Worm (Caenorhabditis elegans) whole organism, mixed stage, embryonic: ENCODE results near the gene twk-33.

ENCODE experiments used
- elt-1 ChIP-seq: sonication (generic microtip); optimal IDR thresholded peaks from 2 replicates; lab custom pipeline; 2017; ENCODE audit warnings: missing genetic modification characterization, mild to moderate bottlenecking, missing compliant biosample characterization, antibody characterized with exemption, moderate library complexity, borderline replicate concordance; ENCODE audit not compliant: insufficient read depth
- elt-3 ChIP-seq: fragments of 150-350 bp; optimal IDR thresholded peaks from 2 replicates; lab custom pipeline; 2014; ENCODE audit warnings: missing biosample characterization, missing genetic modification characterization
- flh-1 ChIP-seq: fragments of 200-800 bp; sonication (Bioruptor generic); optimal IDR thresholded peaks from 2 replicates; lab custom pipeline; 2018; ENCODE audit warnings: mild to moderate bottlenecking, missing genetic modification characterization, moderate library complexity, missing compliant biosample characterization
- mab-5 ChIP-seq: fragments of 150-350 bp; optimal IDR thresholded peaks from 2 replicates; lab custom pipeline; 2014; ENCODE audit warnings: missing biosample characterization, missing genetic modification characterization
- mls-2 ChIP-seq: sonication (generic microtip); optimal IDR thresholded peaks from 2 replicates; lab custom pipeline; 2016; ENCODE audit warnings: mild to moderate bottlenecking, missing genetic modification characterization, moderate library complexity, missing compliant biosample characterization
- nhr-237 ChIP-seq: fragments of 150-350 bp; optimal IDR thresholded peaks from 2 replicates; lab custom pipeline; 2014; ENCODE audit warnings: missing biosample characterization, missing genetic modification characterization
- nhr-28 ChIP-seq: fragments of 150-350 bp; optimal IDR thresholded peaks from 2 replicates; lab custom pipeline; 2014; ENCODE audit warnings: missing biosample characterization, missing genetic modification characterization
- snpc-4 ChIP-seq: fragments of 150-350 bp; optimal IDR thresholded peaks from 2 replicates; lab custom pipeline; 2014; ENCODE audit warnings: missing biosample characterization, missing genetic modification characterization
- unc-62 ChIP-seq: fragments of 150-350 bp; optimal IDR thresholded peaks from 2 replicates; lab custom pipeline; 2014; ENCODE audit warnings: missing biosample characterization, missing genetic modification reagents, missing genetic modification characterization

DNA sequence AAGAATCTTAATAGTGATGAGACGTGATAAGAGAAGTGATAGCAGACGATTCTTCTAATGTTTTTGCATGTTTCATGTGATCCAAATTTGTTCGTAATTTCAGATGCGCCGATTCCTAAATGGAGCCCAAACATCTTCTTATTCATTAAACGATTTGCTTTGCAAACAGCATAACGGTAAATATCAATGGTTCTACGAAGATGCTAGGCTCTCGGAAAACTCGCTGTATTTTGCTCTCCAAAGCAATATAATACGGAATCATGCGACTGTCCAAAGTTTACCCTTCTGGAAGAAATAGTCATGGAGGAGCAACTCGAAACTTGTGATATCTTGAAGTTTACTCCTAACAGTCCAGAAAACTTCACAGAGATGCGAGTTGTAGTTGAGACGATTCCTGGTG lies 8.4 kb downstream of the twk-33 start, which contains the start of gene W06D12.6:
- no peak for TF ChIP-seq unc-62 (GFP tag; lab: Kevin White, UChicago)
- TF ChIP-seq elt-1 (tag; lab: Kevin White, UChicago), result no peak
- TF ChIP-seq snpc-4 (tag; lab: Kevin White, UChicago), result no peak
- no peak for TF ChIP-seq mab-5 (tag; lab: Kevin White, UChicago)
- TF ChIP-seq nhr-237, result no peak
- TF ChIP-seq mls-2 (tag; lab: Kevin White, UChicago), result no peak
- no peak for TF ChIP-seq flh-1 (GFP tag; lab: Kevin White, UChicago)
- no peak for TF ChIP-seq nhr-28
- no peak for TF ChIP-seq elt-3 (tag; lab: Kevin White, UChicago)
